Worm (Caenorhabditis elegans): ENCODE measurements around the gene Y57G7A.1.

- TF ChIP-seq bed-3 (GFP tag; optimal IDR thresholded peaks at IDR 0.05) = no peak
- TF ChIP-seq flh-1 (GFP tag; optimal IDR thresholded peaks at IDR 0.05) = no peak
- no peak for TF ChIP-seq unc-62 (GFP tag; optimal IDR thresholded peaks at IDR 0.05)
- no peak for TF ChIP-seq nhr-28 (tag; optimal IDR thresholded peaks at IDR 0.05)
- no peak for TF ChIP-seq pha-4 (tag; optimal IDR thresholded peaks at IDR 0.05)
- no peak for TF ChIP-seq nhr-76 (tag; optimal IDR thresholded peaks at IDR 0.05)
- TF ChIP-seq mab-5 (tag; optimal IDR thresholded peaks at IDR 0.05) = no peak
- no peak for TF ChIP-seq ces-1 (GFP tag; optimal IDR thresholded peaks at IDR 0.05)
- no peak for TF ChIP-seq ceh-83 (GFP tag; optimal IDR thresholded peaks at IDR 0.05)
- TF ChIP-seq ceh-39 (tag; optimal IDR thresholded peaks at IDR 0.05) = no peak
- no peak for TF ChIP-seq ztf-11 (tag; optimal IDR thresholded peaks at IDR 0.05)
These were observed 22.8 kb upstream of the Y57G7A.1 start, which contains the start of gene Y57G7A.5 for ce11 chrII:1275439-1275838.
